Worm (Caenorhabditis elegans) whole organism, midembryonic: Measurements from ENCODE around the gene W09B6.4.

ENCODE experiments used
- cog-1 ChIP-seq: sonication (generic microtip); optimal IDR thresholded peaks from 2 replicates; lab custom pipeline; 2016; ENCODE audit warnings: missing genetic modification characterization, missing compliant biosample characterization
- med-1 ChIP-seq: sonication (generic microtip); optimal IDR thresholded peaks from 2 replicates; lab custom pipeline; 2017; ENCODE audit warnings: missing genetic modification characterization, mild to moderate bottlenecking, missing compliant biosample characterization, antibody characterized with exemption, missing genetic modification reagents; ENCODE audit not compliant: insufficient read depth
- ref-1 ChIP-seq: fragments of 200-800 bp; sonication (Bioruptor generic); conservative IDR thresholded peaks from 2 replicates; pipeline ENCODE4 v1.3.6; 2022; ENCODE audit warnings: missing genetic modification reagents, missing genetic modification characterization, missing compliant biosample characterization
- tab-1 ChIP-seq: fragments of 200-800 bp; sonication (Bioruptor generic); IDR thresholded peaks from 2 replicates; pipeline ENCODE4 v1.3.6; 2022; ENCODE audit warnings: missing genetic modification characterization, missing compliant biosample characterization
- ztf-23 ChIP-seq: fragments of 200-800 bp; sonication (Bioruptor generic); IDR thresholded peaks from 2 replicates; pipeline ENCODE4 v1.3.6; 2022; ENCODE audit warnings: missing genetic modification reagents, missing genetic modification characterization, missing compliant biosample characterization
- ztf-29 ChIP-seq: fragments of 200-800 bp; sonication (Bioruptor generic); IDR thresholded peaks from 2 replicates; pipeline ENCODE4 v1.3.6; 2022; ENCODE audit warnings: missing genetic modification reagents, missing genetic modification characterization, missing compliant biosample characterization

- TF ChIP-seq med-1 (GFP tag; lab: Kevin White, UChicago) (no peak), ref-1 (GFP tag; lab: Robert Waterston, UW) (no peak), ztf-23 (GFP tag; lab: Robert Waterston, UW) (no peak), cog-1 (tag; lab: Kevin White, UChicago) (no peak), ztf-29 (no peak), tab-1 (GFP tag; lab: Robert Waterston, UW) (no peak)
Observed at ce11 chrII:1104409-1104808, 36.2 kb downstream of the W09B6.4 start, which contains the start of gene T13B5.9.
